Worm (Caenorhabditis elegans): ENCODE data around the gene srx-31.

The srx-31 gene

ce11 chrV:773256-773655 lies 49.6 kb downstream of the srx-31 start, which contains the start of gene sti-1 (continued):
- TF ChIP-seq snpc-4 (tag; optimal IDR thresholded peaks at IDR 0.05) (peak; percentile 65), alr-1 (tag; optimal IDR thresholded peaks at IDR 0.05; ENCODE audit: borderline replicate concordance) (no peak), blmp-1 (tag; optimal IDR thresholded peaks at IDR 0.05) (peak; percentile 74), tbx-2 (tag; optimal IDR thresholded peaks at IDR 0.05) (peak; percentile 91), jun-1 (tag; optimal IDR thresholded peaks at IDR 0.05) (peak; percentile 86), nhr-77 (tag; optimal IDR thresholded peaks at IDR 0.05) (peak; percentile 96), ztf-11 (tag; optimal IDR thresholded peaks at IDR 0.05) (peak in 1 of 2 experiments; percentile 70), nhr-76 (tag; optimal IDR thresholded peaks at IDR 0.05) (no peak), mdl-1 (tag; optimal IDR thresholded peaks at IDR 0.05) (peak in 1 of 2 experiments; percentile 75), nhr-84 (tag; optimal IDR thresholded peaks at IDR 0.05) (no peak), ama-1 (optimal IDR thresholded peaks at IDR 0.05) (peak; percentile 56), unc-98 (GFP tag; IDR thresholded peaks at IDR 0.05) (peak; percentile 35; the same call in 1 of the 2 replicates), rnt-1 (tag; optimal IDR thresholded peaks at IDR 0.05) (peak; percentile 91), aly-2 (tag; optimal IDR thresholded peaks at IDR 0.05) (peak; percentile 51), pag-3 (tag; optimal IDR thresholded peaks at IDR 0.05; ENCODE audit: borderline replicate concordance, insufficient read depth) (no peak), lin-35 (GFP tag; optimal IDR thresholded peaks at IDR 0.05) (peak; percentile 97 to 99), ces-1 (GFP tag; optimal IDR thresholded peaks at IDR 0.05) (no peak), hpl-2 (GFP tag; optimal IDR thresholded peaks at IDR 0.05) (no peak), nhr-28 (tag; optimal IDR thresholded peaks at IDR 0.05) (peak; percentile 39), nhr-237 (tag; optimal IDR thresholded peaks at IDR 0.05) (peak; percentile 83), unc-130 (tag; optimal IDR thresholded peaks at IDR 0.05) (peak; percentile 89), sox-4 (tag; optimal IDR thresholded peaks at IDR 0.05) (peak; percentile 71), fkh-4 (tag; optimal IDR thresholded peaks at IDR 0.05; ENCODE audit: borderline replicate concordance) (no peak), fos-1 (tag; optimal IDR thresholded peaks at IDR 0.05) (peak; percentile 76), unc-30 (tag; optimal IDR thresholded peaks at IDR 0.05) (no peak), elt-3 (tag; optimal IDR thresholded peaks at IDR 0.05) (peak in 2 of 6 experiments; percentile 65 to 90), lsy-2 (tag; optimal IDR thresholded peaks at IDR 0.05) (peak; percentile 89 to 91), nhr-19 (GFP tag; conservative IDR thresholded peaks at IDR 0.05) (peak; percentile 92), tlp-1 (tag; optimal IDR thresholded peaks at IDR 0.05) (no peak), nhr-12 (tag; optimal IDR thresholded peaks at IDR 0.05) (no peak), zag-1 (tag; optimal IDR thresholded peaks at IDR 0.05) (no peak), unc-86 (tag; optimal IDR thresholded peaks at IDR 0.05) (peak; percentile 87)

- TF ChIP-seq Y116A8C.19 (tag; optimal IDR thresholded peaks at IDR 0.05; ENCODE audit: borderline replicate concordance): no peak
- TF ChIP-seq mab-9 (GFP tag; IDR thresholded peaks at IDR 0.05): no peak
- TF ChIP-seq aly-2 (tag; optimal IDR thresholded peaks at IDR 0.05): no peak
- no peak for TF ChIP-seq sup-37 (GFP tag; optimal IDR thresholded peaks at IDR 0.05)
- no peak for TF ChIP-seq ceh-90 (tag; optimal IDR thresholded peaks at IDR 0.05)
- no peak for TF ChIP-seq snpc-4 (tag; optimal IDR thresholded peaks at IDR 0.05)
- no peak for TF ChIP-seq unc-30 (tag; optimal IDR thresholded peaks at IDR 0.05)
- TF ChIP-seq dpl-1 (GFP tag; optimal IDR thresholded peaks at IDR 0.05): no peak
- TF ChIP-seq pag-3 (tag; optimal IDR thresholded peaks at IDR 0.05; ENCODE audit: borderline replicate concordance, insufficient read depth): no peak
- TF ChIP-seq mef-2 (tag; optimal IDR thresholded peaks at IDR 0.05): no peak
- no peak for TF ChIP-seq dsc-1 (tag; optimal IDR thresholded peaks at IDR 0.05)
- no peak for TF ChIP-seq efl-1 (optimal IDR thresholded peaks at IDR 0.05)
- no peak for TF ChIP-seq efl-1 (GFP tag; optimal IDR thresholded peaks at IDR 0.05 in 1 of 2)
- no peak for TF ChIP-seq fkh-10 (GFP tag; optimal IDR thresholded peaks at IDR 0.05)
- TF ChIP-seq hlh-4 (tag; optimal IDR thresholded peaks at IDR 0.05): no peak
Observed at ce11 chrV:772210-772609, 50.6 kb downstream of the srx-31 start.

Data from whole organism, L1 larva.